Worm (Caenorhabditis elegans) whole organism, L1 larva: Measurements from ENCODE around the gene R05G6.4.

ENCODE experiments used
- F16B12.6 ChIP-seq: fragments of 150-350 bp; optimal IDR thresholded peaks from 2 replicates; lab custom pipeline; 2014; ENCODE audit warnings: missing biosample characterization, missing genetic modification characterization
- aly-2 ChIP-seq: fragments of 150-350 bp; optimal IDR thresholded peaks from 2 replicates; lab custom pipeline; 2014; ENCODE audit warnings: missing biosample characterization, missing genetic modification characterization
- blmp-1 ChIP-seq: fragments of 150-350 bp; optimal IDR thresholded peaks from 2 replicates; lab custom pipeline; 2014; ENCODE audit warnings: missing biosample characterization, missing genetic modification characterization
- ceh-63 ChIP-seq: fragments of 200-800 bp; sonication (Bioruptor generic); optimal IDR thresholded peaks from 2 replicates; lab custom pipeline; 2018; ENCODE audit warnings: mild to moderate bottlenecking, missing genetic modification characterization, missing compliant biosample characterization
- ceh-88 ChIP-seq: fragments of 200-800 bp; sonication (Bioruptor generic); IDR thresholded peaks from 2 replicates; pipeline ENCODE4 v1.3.6; 2022; ENCODE audit warnings: missing genetic modification characterization, missing compliant biosample characterization
- efl-1 ChIP-seq, 4 experiments: fragments of 150-350 bp; optimal IDR thresholded peaks in 3 of 4; peaks in 1 of 4; 1 replicate in 1 of 4; 2 replicates in 3 of 4; lab custom pipeline; 2014; ENCODE audit warnings: missing biosample characterization in 2 of 4, missing genetic modification characterization in 2 of 4, missing genetic modification reagents in 2 of 4
- elt-2 ChIP-seq: sonication (generic microtip); optimal IDR thresholded peaks from 2 replicates; lab custom pipeline; 2016; ENCODE audit warnings: missing genetic modification characterization, mild to moderate bottlenecking, inconsistent platforms, missing compliant biosample characterization, missing genetic modification reagents
- elt-3 ChIP-seq, 6 experiments: fragments of 150-350 bp in 1 of 6; sonication (generic microtip); optimal IDR thresholded peaks; 2 replicates each; lab custom pipeline; 2017 to 2018; ENCODE audit warnings: missing biosample characterization in 6 of 6, missing genetic modification characterization in 6 of 6, inconsistent platforms in 1 of 6
- ets-5 ChIP-seq: fragments of 200-800 bp; sonication (Bioruptor generic); IDR thresholded peaks from 2 replicates; pipeline ENCODE4 v1.3.6; 2022; ENCODE audit warnings: missing genetic modification characterization, missing compliant biosample characterization
- fkh-8 ChIP-seq: sonication (generic microtip); optimal IDR thresholded peaks from 2 replicates; lab custom pipeline; 2016; ENCODE audit warnings: mild to moderate bottlenecking, missing genetic modification characterization, missing compliant biosample characterization
- fos-1 ChIP-seq: fragments of 150-350 bp; optimal IDR thresholded peaks from 2 replicates; lab custom pipeline; 2014; ENCODE audit warnings: missing biosample characterization, missing genetic modification characterization
- grh-1 ChIP-seq: fragments of 200-800 bp; sonication (Bioruptor generic); IDR thresholded peaks from 2 replicates; pipeline ENCODE4 v1.3.6; 2022; ENCODE audit warnings: missing genetic modification reagents, missing genetic modification characterization, missing compliant biosample characterization
- hlh-17 ChIP-seq: fragments of 200-800 bp; sonication (Bioruptor generic); optimal IDR thresholded peaks from 2 replicates; lab custom pipeline; 2018; ENCODE audit warnings: missing genetic modification characterization, mild to moderate bottlenecking, missing compliant biosample characterization, moderate library complexity, borderline replicate concordance
- hpl-2 ChIP-seq: fragments of 150-350 bp; optimal IDR thresholded peaks from 2 replicates; lab custom pipeline; 2014; ENCODE audit warnings: missing biosample characterization, missing genetic modification reagents, missing genetic modification characterization
- lin-13 ChIP-seq: fragments of 150-350 bp; optimal IDR thresholded peaks from 2 replicates; lab custom pipeline; 2014; ENCODE audit warnings: missing biosample characterization, missing genetic modification reagents, missing genetic modification characterization
- lin-14 ChIP-seq: fragments of 200-800 bp; sonication (Bioruptor generic); optimal IDR thresholded peaks from 2 replicates; lab custom pipeline; 2018; ENCODE audit warnings: mild to moderate bottlenecking, missing genetic modification characterization, moderate library complexity, missing compliant biosample characterization
- lin-15B ChIP-seq: fragments of 150-350 bp; sonication (generic microtip); optimal IDR thresholded peaks from 3 replicates; lab custom pipeline; 2014; ENCODE audit warnings: missing biosample characterization, missing genetic modification characterization
- lin-35 ChIP-seq, 2 experiments: fragments of 150-350 bp; optimal IDR thresholded peaks; 2 replicates each; lab custom pipeline; 2014; ENCODE audit warnings: missing biosample characterization in 2 of 2, missing genetic modification characterization in 2 of 2, missing genetic modification reagents in 2 of 2
- lsy-2 ChIP-seq, 2 experiments: fragments of 150-350 bp; optimal IDR thresholded peaks; 2 replicates each; lab custom pipeline; 2014; ENCODE audit warnings: missing biosample characterization in 2 of 2, missing genetic modification characterization in 2 of 2
- mdl-1 ChIP-seq, 2 experiments: fragments of 150-350 bp; optimal IDR thresholded peaks; 2 replicates each; lab custom pipeline; 2014 to 2017; ENCODE audit warnings: missing biosample characterization in 2 of 2, missing genetic modification characterization in 2 of 2, inconsistent platforms in 1 of 2
- nhr-20 ChIP-seq: sonication (generic microtip); optimal IDR thresholded peaks from 2 replicates; lab custom pipeline; 2016; ENCODE audit warnings: mild to moderate bottlenecking, missing genetic modification characterization, missing compliant biosample characterization
- nhr-28 ChIP-seq: fragments of 150-350 bp; optimal IDR thresholded peaks from 2 replicates; lab custom pipeline; 2014; ENCODE audit warnings: missing biosample characterization, missing genetic modification characterization
- nhr-71 ChIP-seq: sonication (generic microtip); optimal IDR thresholded peaks from 2 replicates; lab custom pipeline; 2016; ENCODE audit warnings: mild to moderate bottlenecking, missing genetic modification characterization, moderate library complexity, missing compliant biosample characterization
- nhr-76 ChIP-seq: sonication (generic microtip); optimal IDR thresholded peaks from 2 replicates; lab custom pipeline; 2017; ENCODE audit warnings: missing biosample characterization, missing genetic modification characterization
- nhr-84 ChIP-seq: sonication (generic microtip); optimal IDR thresholded peaks from 2 replicates; lab custom pipeline; 2017; ENCODE audit warnings: missing biosample characterization, missing genetic modification characterization
- nhr-85 ChIP-seq: sonication (generic microtip); peaks from one replicate; lab custom pipeline; 2016; ENCODE audit warnings: missing genetic modification characterization, inconsistent platforms, missing compliant biosample characterization
- nhr-90 ChIP-seq: sonication (generic microtip); optimal IDR thresholded peaks from 2 replicates; lab custom pipeline; 2016; ENCODE audit warnings: mild to moderate bottlenecking, missing genetic modification characterization, missing compliant biosample characterization; ENCODE audit not compliant: poor library complexity
- pax-3 ChIP-seq: fragments of 200-800 bp; sonication (Bioruptor generic); optimal IDR thresholded peaks from 2 replicates; lab custom pipeline; 2018; ENCODE audit warnings: mild to moderate bottlenecking, missing genetic modification characterization, moderate library complexity, missing compliant biosample characterization
- rnt-1 ChIP-seq: sonication (generic microtip); optimal IDR thresholded peaks from 2 replicates; lab custom pipeline; 2016; ENCODE audit warnings: mild to moderate bottlenecking, missing genetic modification characterization, moderate library complexity, missing compliant biosample characterization
- skn-1 ChIP-seq: fragments of 150-350 bp; optimal IDR thresholded peaks from 2 replicates; lab custom pipeline; 2014; ENCODE audit warnings: missing biosample characterization, missing genetic modification characterization
- snpc-4 ChIP-seq: fragments of 150-350 bp; optimal IDR thresholded peaks from 2 replicates; lab custom pipeline; 2014; ENCODE audit warnings: missing biosample characterization, missing genetic modification characterization
- sup-37 ChIP-seq: fragments of 200-800 bp; sonication (Bioruptor generic); optimal IDR thresholded peaks from 2 replicates; lab custom pipeline; 2018; ENCODE audit warnings: mild to moderate bottlenecking, missing genetic modification characterization, missing compliant biosample characterization
- swsn-7 ChIP-seq: sonication (generic microtip); optimal IDR thresholded peaks from 2 replicates; lab custom pipeline; 2016; ENCODE audit warnings: missing genetic modification characterization, missing compliant biosample characterization
- tbx-2 ChIP-seq: sonication (generic microtip); optimal IDR thresholded peaks from 2 replicates; lab custom pipeline; 2016; ENCODE audit warnings: missing genetic modification characterization, missing compliant biosample characterization
- tlp-1 ChIP-seq: fragments of 150-350 bp; optimal IDR thresholded peaks from 2 replicates; lab custom pipeline; 2014; ENCODE audit warnings: missing biosample characterization, missing genetic modification characterization
- unc-130 ChIP-seq: fragments of 150-350 bp; optimal IDR thresholded peaks from 2 replicates; lab custom pipeline; 2017; ENCODE audit warnings: missing biosample characterization, missing genetic modification characterization, inconsistent platforms
- unc-30 ChIP-seq: sonication (generic microtip); optimal IDR thresholded peaks from 2 replicates; lab custom pipeline; 2017; ENCODE audit warnings: missing biosample characterization, missing genetic modification characterization
- unc-86 ChIP-seq: sonication (generic microtip); optimal IDR thresholded peaks from 2 replicates; lab custom pipeline; 2016; ENCODE audit warnings: missing genetic modification characterization, missing compliant biosample characterization

R05G6.4 gene

DNA sequence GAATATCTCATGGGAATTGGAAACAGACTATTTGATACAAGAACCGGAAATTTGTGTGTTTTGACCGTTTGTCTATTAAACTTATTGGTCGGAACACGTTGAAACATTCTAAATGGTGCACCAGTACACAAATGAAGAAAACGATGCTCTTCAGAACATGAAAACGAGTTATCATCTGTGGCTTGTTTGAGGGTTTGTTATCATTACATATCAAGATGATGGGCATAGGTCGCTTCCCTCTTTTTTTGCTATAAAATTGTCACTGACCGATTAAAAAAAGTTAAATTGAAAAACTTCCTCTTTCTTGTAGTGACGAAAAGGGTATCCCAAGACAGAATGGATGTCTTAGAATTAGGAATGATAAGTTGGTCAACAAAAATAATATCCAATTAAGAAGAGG lies 44.4 kb upstream of the R05G6.4 start:
- TF ChIP-seq tlp-1 (tag; lab: Kevin White, UChicago) (no peak), unc-130 (tag; lab: Kevin White, UChicago) (no peak), F16B12.6 (no peak), pax-3 (tag; lab: Kevin White, UChicago) (no peak), nhr-84 (tag; lab: Kevin White, UChicago) (no peak), nhr-76 (tag; lab: Kevin White, UChicago) (no peak), snpc-4 (tag; lab: Kevin White, UChicago) (no peak), swsn-7 (tag; lab: Kevin White, UChicago) (no peak), blmp-1 (tag; lab: Kevin White, UChicago) (no peak), fkh-8 (tag; lab: Kevin White, UChicago) (no peak), lin-13 (GFP tag; lab: Kevin White, UChicago) (no peak), hpl-2 (GFP tag; lab: Kevin White, UChicago) (no peak)
- TF ChIP-seq, all 84 proteins: peak for 0

ce11 chrIV:7469782-7470413 lies 43.1 kb upstream of the R05G6.4 start, which contains the start of gene F55G1.7:
Gene F55G1.7, minus strand, starts transcription at chrIV:7469832.
- TF ChIP-seq unc-130 (tag; lab: Kevin White, UChicago) (no peak), fos-1 (no peak), efl-1 (optimal IDR thresholded peaks at IDR 0.05; lab: Kevin White, UChicago) (no peak), efl-1 (GFP tag; optimal IDR thresholded peaks at IDR 0.05 in 1 of 2; lab: Kevin White, UChicago) (peak in 1 of 2 experiments; percentile 20), lin-15B (tag; lab: Kevin White, UChicago) (no peak), ceh-88 (GFP tag; lab: Robert Waterston, UW) (no peak), nhr-28 (no peak), unc-86 (no peak), hlh-17 (no peak), nhr-84 (tag; lab: Kevin White, UChicago) (no peak), unc-30 (tag; lab: Kevin White, UChicago) (no peak), rnt-1 (tag; lab: Kevin White, UChicago) (no peak), nhr-85 (tag; lab: Kevin White, UChicago) (peak; percentile 54), elt-3 (tag; optimal IDR thresholded peaks at IDR 0.05; lab: Kevin White, UChicago) (peak in 5 of 6 experiments; percentile 13 to 90 (median 29)), aly-2 (tag; lab: Kevin White, UChicago) (no peak), elt-2 (no peak), nhr-71 (tag; lab: Kevin White, UChicago) (no peak), tbx-2 (tag; lab: Kevin White, UChicago) (peak; percentile 56), lin-35 (GFP tag; optimal IDR thresholded peaks at IDR 0.05; lab: Kevin White, UChicago) (peak in 1 of 2 experiments; percentile 35), nhr-20 (tag; lab: Kevin White, UChicago) (peak; percentile 66), lin-14 (GFP tag; lab: Kevin White, UChicago) (peak; percentile 45), fkh-8 (tag; lab: Kevin White, UChicago) (no peak), blmp-1 (tag; lab: Kevin White, UChicago) (peak; percentile 55)

DNA sequence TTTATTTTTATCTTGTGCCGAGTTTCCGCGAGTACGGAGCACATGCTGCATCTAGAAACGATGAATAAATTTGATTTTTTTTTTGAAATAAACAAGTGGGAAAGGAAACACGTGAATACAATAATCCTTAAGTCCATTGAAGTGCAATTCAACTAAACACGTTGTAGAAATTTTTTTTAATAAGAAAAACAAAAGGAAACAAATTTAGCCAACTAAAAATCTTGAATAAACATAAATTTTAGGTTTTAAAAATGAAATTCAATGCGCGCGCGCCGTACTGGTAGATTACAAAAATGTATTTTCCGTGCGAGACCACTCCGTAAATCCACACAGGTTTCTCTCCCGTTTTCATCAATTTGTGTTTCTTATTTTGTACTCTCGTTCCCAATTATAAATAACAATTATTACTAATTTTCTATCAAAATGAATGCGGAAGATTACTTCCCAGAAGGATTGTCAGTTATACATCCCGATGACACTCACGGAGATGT lies 39.8 kb upstream of the R05G6.4 start, which contains the start of the genes plk-3 and F55G1.6:
plk-3 (minus strand) TSS at position 51 of the 491 bp plus-strand sequence.
F55G1.6 (plus strand) TSS at position 359 of the 491 bp plus-strand sequence.
- TF ChIP-seq nhr-90 (tag; lab: Kevin White, UChicago) (no peak), unc-130 (tag; lab: Kevin White, UChicago) (no peak), ceh-88 (GFP tag; lab: Robert Waterston, UW) (no peak), nhr-76 (tag; lab: Kevin White, UChicago) (no peak), ets-5 (GFP tag; lab: Robert Waterston, UW) (no peak), lsy-2 (tag; optimal IDR thresholded peaks at IDR 0.05; lab: Kevin White, UChicago) (no peak), nhr-28 (no peak), ceh-63 (GFP tag; lab: Kevin White, UChicago) (no peak), elt-3 (tag; optimal IDR thresholded peaks at IDR 0.05; lab: Kevin White, UChicago) (no peak), grh-1 (no peak), skn-1 (no peak), mdl-1 (tag; optimal IDR thresholded peaks at IDR 0.05; lab: Kevin White, UChicago) (no peak), sup-37 (GFP tag; lab: Kevin White, UChicago) (no peak)
